Worm (Caenorhabditis elegans) whole organism, L1 larva: ENCODE measurements around the gene Y53C12A.3.

Experiments
- C04F5.9 ChIP-seq: sonication (generic microtip); optimal IDR thresholded peaks from 2 replicates; lab custom pipeline; 2016; ENCODE audit warnings: missing genetic modification characterization, missing compliant biosample characterization
- F16B12.6 ChIP-seq: fragments of 150-350 bp; optimal IDR thresholded peaks from 2 replicates; lab custom pipeline; 2014; ENCODE audit warnings: missing biosample characterization, missing genetic modification characterization
- ama-1 ChIP-seq: fragments of 150-350 bp; optimal IDR thresholded peaks from 2 replicates; lab custom pipeline; 2014
- blmp-1 ChIP-seq: fragments of 150-350 bp; optimal IDR thresholded peaks from 2 replicates; lab custom pipeline; 2014; ENCODE audit warnings: missing biosample characterization, missing genetic modification characterization
- ceh-63 ChIP-seq: fragments of 200-800 bp; sonication (Bioruptor generic); optimal IDR thresholded peaks from 2 replicates; lab custom pipeline; 2018; ENCODE audit warnings: mild to moderate bottlenecking, missing genetic modification characterization, missing compliant biosample characterization
- ceh-82 ChIP-seq, 3 experiments: fragments of 150-350 bp in 1 of 3; sonication (generic microtip) in 2 of 3; optimal IDR thresholded peaks; 2 replicates each; lab custom pipeline; 2014 to 2017; ENCODE audit warnings: missing biosample characterization in 3 of 3, missing genetic modification characterization in 3 of 3
- ceh-88 ChIP-seq: fragments of 200-800 bp; sonication (Bioruptor generic); IDR thresholded peaks from 2 replicates; pipeline ENCODE4 v1.3.6; 2022; ENCODE audit warnings: missing genetic modification characterization, missing compliant biosample characterization
- ceh-90 ChIP-seq: sonication (generic microtip); optimal IDR thresholded peaks from 2 replicates; lab custom pipeline; 2016; ENCODE audit warnings: missing genetic modification characterization, missing compliant biosample characterization
- dsc-1 ChIP-seq: sonication (generic microtip); optimal IDR thresholded peaks from 2 replicates; lab custom pipeline; 2016; ENCODE audit warnings: mild to moderate bottlenecking, missing genetic modification characterization, missing compliant biosample characterization
- efl-1 ChIP-seq, 4 experiments: fragments of 150-350 bp; optimal IDR thresholded peaks in 3 of 4; peaks in 1 of 4; 1 replicate in 1 of 4; 2 replicates in 3 of 4; lab custom pipeline; 2014; ENCODE audit warnings: missing biosample characterization in 2 of 4, missing genetic modification characterization in 2 of 4, missing genetic modification reagents in 2 of 4
- elt-2 ChIP-seq: sonication (generic microtip); optimal IDR thresholded peaks from 2 replicates; lab custom pipeline; 2016; ENCODE audit warnings: missing genetic modification characterization, mild to moderate bottlenecking, inconsistent platforms, missing compliant biosample characterization, missing genetic modification reagents
- elt-3 ChIP-seq, 6 experiments: fragments of 150-350 bp in 1 of 6; sonication (generic microtip); optimal IDR thresholded peaks; 2 replicates each; lab custom pipeline; 2017 to 2018; ENCODE audit warnings: missing biosample characterization in 6 of 6, missing genetic modification characterization in 6 of 6, inconsistent platforms in 1 of 6
- fkh-4 ChIP-seq: sonication (generic microtip); optimal IDR thresholded peaks from 2 replicates; lab custom pipeline; 2016; ENCODE audit warnings: missing compliant biosample characterization, missing genetic modification characterization, borderline replicate concordance
- fkh-8 ChIP-seq: sonication (generic microtip); optimal IDR thresholded peaks from 2 replicates; lab custom pipeline; 2016; ENCODE audit warnings: mild to moderate bottlenecking, missing genetic modification characterization, missing compliant biosample characterization
- fos-1 ChIP-seq: fragments of 150-350 bp; optimal IDR thresholded peaks from 2 replicates; lab custom pipeline; 2014; ENCODE audit warnings: missing biosample characterization, missing genetic modification characterization
- grh-1 ChIP-seq: fragments of 200-800 bp; sonication (Bioruptor generic); IDR thresholded peaks from 2 replicates; pipeline ENCODE4 v1.3.6; 2022; ENCODE audit warnings: missing genetic modification reagents, missing genetic modification characterization, missing compliant biosample characterization
- hlh-4 ChIP-seq: sonication (generic microtip); optimal IDR thresholded peaks from 2 replicates; lab custom pipeline; 2016; ENCODE audit warnings: mild to moderate bottlenecking, missing genetic modification characterization, missing compliant biosample characterization
- irx-1 ChIP-seq: sonication (generic microtip); optimal IDR thresholded peaks from 2 replicates; lab custom pipeline; 2016; ENCODE audit warnings: missing genetic modification characterization, missing compliant biosample characterization
- jun-1 ChIP-seq: fragments of 150-350 bp; optimal IDR thresholded peaks from 2 replicates; lab custom pipeline; 2014; ENCODE audit warnings: missing biosample characterization, missing genetic modification reagents, missing genetic modification characterization
- lin-14 ChIP-seq: fragments of 200-800 bp; sonication (Bioruptor generic); optimal IDR thresholded peaks from 2 replicates; lab custom pipeline; 2018; ENCODE audit warnings: mild to moderate bottlenecking, missing genetic modification characterization, moderate library complexity, missing compliant biosample characterization
- lin-15B ChIP-seq: fragments of 150-350 bp; sonication (generic microtip); optimal IDR thresholded peaks from 3 replicates; lab custom pipeline; 2014; ENCODE audit warnings: missing biosample characterization, missing genetic modification characterization
- lsy-2 ChIP-seq, 2 experiments: fragments of 150-350 bp; optimal IDR thresholded peaks; 2 replicates each; lab custom pipeline; 2014; ENCODE audit warnings: missing biosample characterization in 2 of 2, missing genetic modification characterization in 2 of 2
- mdl-1 ChIP-seq, 2 experiments: fragments of 150-350 bp; optimal IDR thresholded peaks; 2 replicates each; lab custom pipeline; 2014 to 2017; ENCODE audit warnings: missing biosample characterization in 2 of 2, missing genetic modification characterization in 2 of 2, inconsistent platforms in 1 of 2
- mef-2 ChIP-seq: fragments of 150-350 bp; optimal IDR thresholded peaks from 2 replicates; lab custom pipeline; 2014; ENCODE audit warnings: missing biosample characterization, missing genetic modification characterization
- nhr-19 ChIP-seq: fragments of 200-800 bp; sonication (Bioruptor generic); conservative IDR thresholded peaks from 2 replicates; pipeline ENCODE4 v1.3.6; 2022; ENCODE audit warnings: missing genetic modification characterization, missing compliant biosample characterization
- nhr-20 ChIP-seq: sonication (generic microtip); optimal IDR thresholded peaks from 2 replicates; lab custom pipeline; 2016; ENCODE audit warnings: mild to moderate bottlenecking, missing genetic modification characterization, missing compliant biosample characterization
- nhr-71 ChIP-seq: sonication (generic microtip); optimal IDR thresholded peaks from 2 replicates; lab custom pipeline; 2016; ENCODE audit warnings: mild to moderate bottlenecking, missing genetic modification characterization, moderate library complexity, missing compliant biosample characterization
- nhr-84 ChIP-seq: sonication (generic microtip); optimal IDR thresholded peaks from 2 replicates; lab custom pipeline; 2017; ENCODE audit warnings: missing biosample characterization, missing genetic modification characterization
- nhr-85 ChIP-seq: sonication (generic microtip); peaks from one replicate; lab custom pipeline; 2016; ENCODE audit warnings: missing genetic modification characterization, inconsistent platforms, missing compliant biosample characterization
- pax-3 ChIP-seq: fragments of 200-800 bp; sonication (Bioruptor generic); optimal IDR thresholded peaks from 2 replicates; lab custom pipeline; 2018; ENCODE audit warnings: mild to moderate bottlenecking, missing genetic modification characterization, moderate library complexity, missing compliant biosample characterization
- pqm-1 ChIP-seq: sonication (generic microtip); optimal IDR thresholded peaks from 3 replicates; lab custom pipeline; 2017; ENCODE audit warnings: missing biosample characterization, missing genetic modification characterization
- rnt-1 ChIP-seq: sonication (generic microtip); optimal IDR thresholded peaks from 2 replicates; lab custom pipeline; 2016; ENCODE audit warnings: mild to moderate bottlenecking, missing genetic modification characterization, moderate library complexity, missing compliant biosample characterization
- sox-4 ChIP-seq: sonication (generic microtip); optimal IDR thresholded peaks from 2 replicates; lab custom pipeline; 2016; ENCODE audit warnings: missing genetic modification characterization, missing compliant biosample characterization
- sup-37 ChIP-seq: fragments of 200-800 bp; sonication (Bioruptor generic); optimal IDR thresholded peaks from 2 replicates; lab custom pipeline; 2018; ENCODE audit warnings: mild to moderate bottlenecking, missing genetic modification characterization, missing compliant biosample characterization
- swsn-7 ChIP-seq: sonication (generic microtip); optimal IDR thresholded peaks from 2 replicates; lab custom pipeline; 2016; ENCODE audit warnings: missing genetic modification characterization, missing compliant biosample characterization
- unc-130 ChIP-seq: fragments of 150-350 bp; optimal IDR thresholded peaks from 2 replicates; lab custom pipeline; 2017; ENCODE audit warnings: missing biosample characterization, missing genetic modification characterization, inconsistent platforms
- unc-30 ChIP-seq: sonication (generic microtip); optimal IDR thresholded peaks from 2 replicates; lab custom pipeline; 2017; ENCODE audit warnings: missing biosample characterization, missing genetic modification characterization
- unc-86 ChIP-seq: sonication (generic microtip); optimal IDR thresholded peaks from 2 replicates; lab custom pipeline; 2016; ENCODE audit warnings: missing genetic modification characterization, missing compliant biosample characterization
- xbp-1 ChIP-seq: sonication (generic microtip); optimal IDR thresholded peaks from 2 replicates; lab custom pipeline; 2016; ENCODE audit warnings: missing genetic modification characterization, missing compliant biosample characterization
- zag-1 ChIP-seq: fragments of 150-350 bp; optimal IDR thresholded peaks from 2 replicates; lab custom pipeline; 2014; ENCODE audit warnings: missing biosample characterization, missing genetic modification characterization
- zip-4 ChIP-seq: fragments of 200-800 bp; sonication (Bioruptor generic); optimal IDR thresholded peaks from 2 replicates; lab custom pipeline; 2018; ENCODE audit warnings: mild to moderate bottlenecking, missing genetic modification characterization, moderate library complexity, missing compliant biosample characterization

Gene Y53C12A.3

DNA sequence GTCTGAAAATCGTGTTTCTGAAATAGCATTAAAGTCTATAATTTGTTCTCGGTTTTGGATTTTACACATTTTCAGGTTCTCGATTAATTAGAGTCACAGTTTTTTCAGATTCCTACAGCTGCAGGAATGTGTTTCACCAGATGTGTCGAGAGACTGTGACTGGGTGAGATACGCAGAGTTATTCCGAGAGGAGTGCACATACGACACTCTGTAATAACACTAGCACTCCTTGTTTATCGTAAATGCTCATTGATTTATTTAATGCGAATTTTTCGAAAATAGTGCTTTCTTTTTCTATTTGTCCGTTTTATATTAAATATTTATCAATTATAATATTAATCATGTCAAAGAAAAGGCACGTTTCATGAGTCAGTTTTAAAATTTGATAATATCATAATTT, 38.7 kb downstream of the Y53C12A.3 start, which contains the start of gene ZK1320.11:
Gene ZK1320.11 (plus strand): TSS at position 243 of the 400 bp plus-strand sequence.
- TF ChIP-seq swsn-7 (tag; lab: Kevin White, UChicago) (no peak), efl-1 (optimal IDR thresholded peaks at IDR 0.05; lab: Kevin White, UChicago) (peak; percentile 21 to 27), efl-1 (GFP tag; optimal IDR thresholded peaks at IDR 0.05 in 1 of 2; lab: Kevin White, UChicago) (no peak), ceh-88 (GFP tag; lab: Robert Waterston, UW) (no peak), fos-1 (no peak), elt-3 (tag; optimal IDR thresholded peaks at IDR 0.05; lab: Kevin White, UChicago) (no peak), nhr-71 (peak; percentile 25), lin-14 (GFP tag; lab: Kevin White, UChicago) (peak; percentile 5), jun-1 (tag; lab: Kevin White, UChicago) (no peak), fkh-4 (tag; lab: Kevin White, UChicago) (no peak), lsy-2 (tag; optimal IDR thresholded peaks at IDR 0.05; lab: Kevin White, UChicago) (peak in 1 of 2 experiments; percentile 58), ceh-82 (tag; optimal IDR thresholded peaks at IDR 0.05; lab: Kevin White, UChicago) (peak in 1 of 3 experiments; percentile 9), hlh-4 (tag; lab: Kevin White, UChicago) (peak; percentile 22)

DNA sequence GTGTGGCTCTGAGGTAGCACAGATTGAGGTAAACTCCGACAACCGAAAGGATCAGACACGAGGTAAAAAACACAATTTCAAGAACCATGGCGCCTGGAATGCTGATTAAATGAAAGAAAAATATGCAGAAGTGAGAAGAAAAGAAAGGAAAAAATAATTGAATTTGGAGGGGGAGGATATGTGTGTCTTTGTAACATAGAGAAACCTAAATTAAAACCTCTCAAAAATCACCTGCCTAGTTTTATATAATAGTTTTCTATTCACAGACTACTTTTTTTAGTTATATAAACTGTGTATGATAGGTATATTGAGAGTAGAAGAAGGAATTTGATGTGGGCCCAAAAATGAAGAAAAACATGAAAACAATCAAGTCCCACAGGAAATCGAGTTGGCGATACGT, 40.5 kb downstream of the Y53C12A.3 start, which contains the start of gene ZK1320.5:
Gene ZK1320.5 (minus strand): TSS at position 101 of the 400 bp plus-strand sequence.
- TF ChIP-seq fkh-8 (tag; lab: Kevin White, UChicago) = peak; percentile 38
- peak; percentile 15 for TF ChIP-seq lin-14 (GFP tag; lab: Kevin White, UChicago)
- peak; percentile 22 for TF ChIP-seq nhr-71
- TF ChIP-seq lin-15B (tag; lab: Kevin White, UChicago) = no peak
- no peak for TF ChIP-seq mdl-1 (tag; optimal IDR thresholded peaks at IDR 0.05; lab: Kevin White, UChicago)

DNA sequence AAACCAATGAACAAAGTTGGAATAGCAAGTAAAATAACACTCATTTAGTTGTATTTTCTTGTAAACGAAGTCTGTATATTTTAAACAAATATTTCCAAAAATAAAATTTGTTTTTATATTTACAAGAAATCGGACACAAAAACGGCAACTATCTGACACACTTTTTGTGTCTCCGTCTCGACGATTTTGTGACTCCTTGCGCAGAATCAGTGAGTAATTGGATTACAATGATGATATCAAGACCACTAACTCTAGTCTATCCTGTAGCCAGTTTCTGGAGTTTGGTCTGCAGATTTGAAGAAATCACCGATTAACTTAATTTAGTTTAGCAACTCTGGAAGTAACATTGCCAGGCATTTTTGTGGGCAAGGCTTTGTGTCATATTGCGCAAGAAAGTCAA, 43.2 kb downstream of the Y53C12A.3 start, which contains the start of gene cyp-13A10:
Gene cyp-13A10 (minus strand): TSS at position 88 of the 400 bp plus-strand sequence.
- TF ChIP-seq mdl-1 (tag; optimal IDR thresholded peaks at IDR 0.05; lab: Kevin White, UChicago) = no peak
- TF ChIP-seq sox-4 (tag; lab: Kevin White, UChicago) = no peak
- no peak for TF ChIP-seq swsn-7 (tag; lab: Kevin White, UChicago)
- no peak for TF ChIP-seq nhr-19 (GFP tag; lab: Robert Waterston, UW)
- TF ChIP-seq fkh-4 (tag; lab: Kevin White, UChicago) = no peak
- no peak for TF ChIP-seq ceh-90 (tag; lab: Kevin White, UChicago)
- no peak for TF ChIP-seq grh-1 (GFP tag; lab: Robert Waterston, UW)
- no peak for TF ChIP-seq mef-2
- no peak for TF ChIP-seq unc-130
- TF ChIP-seq F16B12.6 (tag; lab: Kevin White, UChicago) = no peak
- no peak for TF ChIP-seq ceh-63
- peak; percentile 47 for TF ChIP-seq nhr-20 (tag; lab: Kevin White, UChicago)
- no peak for TF ChIP-seq pax-3 (tag; lab: Kevin White, UChicago)
- no peak for TF ChIP-seq zip-4
- TF ChIP-seq dsc-1 = no peak
- TF ChIP-seq nhr-71 = peak; percentile 18
- no peak for TF ChIP-seq nhr-84 (tag; lab: Kevin White, UChicago)
- no peak for TF ChIP-seq ceh-88 (GFP tag; lab: Robert Waterston, UW)
- TF ChIP-seq C04F5.9 (tag; lab: Kevin White, UChicago) = no peak
- TF ChIP-seq blmp-1 (tag; lab: Kevin White, UChicago) = peak; percentile 26
- TF ChIP-seq ama-1 (lab: Kevin White, UChicago) = no peak
- TF ChIP-seq irx-1 (tag; lab: Kevin White, UChicago) = no peak
- no peak for TF ChIP-seq unc-86
- peak; percentile 66 for TF ChIP-seq nhr-85 (tag; lab: Kevin White, UChicago)
- no peak for TF ChIP-seq elt-2 (tag; lab: Kevin White, UChicago)
- TF ChIP-seq pqm-1 (tag; lab: Kevin White, UChicago) = no peak
- TF ChIP-seq rnt-1 = no peak
- no peak for TF ChIP-seq sup-37 (GFP tag; lab: Kevin White, UChicago)
- TF ChIP-seq zag-1 (tag; lab: Kevin White, UChicago) = no peak
- no peak for TF ChIP-seq xbp-1 (tag; lab: Kevin White, UChicago)
- no peak for TF ChIP-seq ceh-82 (tag; optimal IDR thresholded peaks at IDR 0.05; lab: Kevin White, UChicago)
- TF ChIP-seq elt-3 (tag; optimal IDR thresholded peaks at IDR 0.05; lab: Kevin White, UChicago) = peak in 1 of 6 experiments; percentile 38
- TF ChIP-seq lin-14 (GFP tag; lab: Kevin White, UChicago) = peak; percentile 10
- no peak for TF ChIP-seq unc-30 (tag; lab: Kevin White, UChicago)
